Fruit fly (Drosophila melanogaster) whole organism, embryonic: ENCODE measurements around the gene CG34337.

Experiments
- Blimp-1 ChIP-seq: fragments of 200-800 bp; sonication (Bioruptor generic); optimal IDR thresholded peaks from 3 replicates; lab custom pipeline; 2018; ENCODE audit warnings: missing biosample characterization, missing genetic modification characterization, mild to moderate bottlenecking, moderate library complexity, missing genetic modification reagents
- CTCF ChIP-seq: fragments of 200-800 bp; sonication (Bioruptor generic); optimal IDR thresholded peaks from 2 replicates; lab custom pipeline; 2017; ENCODE audit warnings: missing biosample characterization, mild to moderate bottlenecking, missing genetic modification characterization, moderate library complexity
- Ets65A ChIP-seq: fragments of 200-800 bp; sonication (Bioruptor generic); peaks from one replicate; lab custom pipeline; 2016; ENCODE audit warnings: missing biosample characterization, missing genetic modification characterization

CG34337 gene

DNA sequence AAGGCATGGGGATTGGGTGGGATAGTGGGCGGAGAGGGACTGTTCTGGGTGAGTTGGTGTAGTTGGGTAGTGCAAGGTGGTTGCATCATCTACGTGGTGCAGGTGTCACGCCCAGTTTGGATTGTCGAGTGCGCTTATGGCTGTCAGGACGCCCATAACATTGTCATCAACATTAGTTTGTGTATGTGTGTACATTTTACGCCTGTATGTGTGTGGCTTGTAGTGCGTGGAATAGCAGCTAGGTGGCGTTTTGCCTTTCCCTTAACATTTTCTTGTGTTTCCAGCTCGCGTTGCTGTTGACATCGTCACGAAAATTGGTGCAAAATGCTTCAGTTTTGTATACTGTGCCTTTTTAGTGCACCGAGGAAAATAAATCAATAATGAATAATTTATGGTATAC lies 49.3 kb downstream of the CG34337 start:
- TF ChIP-seq Ets65A (GFP tag; lab: Kevin White, UChicago), result peak; percentile 67
- no peak for TF ChIP-seq Blimp-1
- TF ChIP-seq CTCF (GFP tag; lab: Kevin White, UChicago), result peak; percentile 77
